Worm (Caenorhabditis elegans): ENCODE data around the gene Y37H2A.1.

Gene Y37H2A.1

DNA sequence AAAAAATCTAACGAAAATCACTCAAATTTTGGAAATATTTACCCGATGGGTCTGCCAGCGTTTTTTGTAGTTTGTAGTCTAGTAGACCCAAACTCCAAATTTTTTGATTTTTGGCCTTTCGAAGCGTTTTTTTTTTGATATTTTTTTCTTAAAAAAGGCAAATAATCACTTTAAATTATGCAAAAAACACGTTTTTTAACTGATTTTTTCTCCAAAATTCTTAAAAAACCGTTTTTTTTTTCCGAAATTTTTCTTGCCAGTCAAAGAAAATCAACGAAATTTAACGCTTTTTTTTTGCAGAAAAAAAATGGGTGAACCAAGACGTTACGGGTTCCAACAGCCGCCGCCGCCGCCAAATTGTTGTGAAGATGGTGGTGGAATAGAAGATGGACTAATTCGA is at the start of gene Y37H2A.1:
Y37H2A.1 (plus strand) TSS at position 301 of the 400 bp plus-strand sequence.
- no peak for TF ChIP-seq dao-5 (tag; optimal IDR thresholded peaks at IDR 0.05)
- TF ChIP-seq him-1 (tag; optimal IDR thresholded peaks at IDR 0.05) = no peak
- TF ChIP-seq W03F9.2 (tag; optimal IDR thresholded peaks at IDR 0.05) = no peak

DNA sequence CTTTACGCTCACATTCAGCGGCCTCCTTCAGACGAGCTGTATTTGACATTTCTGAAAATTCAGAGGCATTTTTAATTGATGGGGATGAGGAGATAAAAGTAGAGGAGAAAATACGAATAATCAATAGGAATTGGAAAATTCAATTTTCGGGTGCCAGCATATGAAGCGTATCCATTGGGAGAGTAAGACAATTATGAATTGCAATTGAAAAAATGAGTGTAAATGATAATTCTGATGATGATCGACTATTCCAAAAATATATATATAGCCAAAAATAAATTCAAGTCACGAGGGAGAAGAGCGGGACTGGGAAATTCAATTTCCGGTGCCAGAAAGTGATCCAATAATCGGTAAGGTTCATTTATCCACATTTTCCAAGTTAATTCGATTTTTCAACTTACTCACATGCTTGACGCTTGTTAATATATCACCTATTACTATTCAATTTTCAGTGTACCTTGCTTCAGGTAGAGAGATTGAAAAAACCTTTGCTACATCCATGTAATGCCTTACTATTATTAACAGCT is 41.7 kb upstream of the Y37H2A.1 start, which contains the start of gene Y59A8B.8:
Y59A8B.8 (minus strand) TSS at position 51 of the 527 bp plus-strand sequence.
- no peak for TF ChIP-seq W03F9.2 (tag; optimal IDR thresholded peaks at IDR 0.05)
- TF ChIP-seq dao-5 (tag; optimal IDR thresholded peaks at IDR 0.05) = no peak
- no peak for TF ChIP-seq him-1 (tag; optimal IDR thresholded peaks at IDR 0.05)

DNA sequence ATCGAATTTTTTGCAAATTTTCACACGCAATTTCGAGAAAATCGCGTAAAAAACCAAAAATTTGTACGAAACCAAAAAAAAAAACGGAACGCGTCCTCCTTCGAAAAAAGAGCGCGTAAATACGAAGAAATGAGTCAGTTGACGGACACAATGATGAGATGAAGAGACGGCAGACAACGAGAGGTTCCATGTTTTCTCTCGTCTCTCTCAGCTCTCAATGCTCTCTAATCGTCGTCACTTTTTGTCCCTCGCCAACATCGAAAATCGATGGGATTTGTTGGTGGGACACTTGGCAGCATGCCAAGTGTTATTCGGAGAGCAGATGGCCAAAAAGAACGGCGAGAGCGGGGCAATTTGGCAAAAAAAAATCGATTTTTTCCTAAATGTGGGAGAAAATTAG is 28.9 kb upstream of the Y37H2A.1 start:
- TF ChIP-seq dao-5 (tag; optimal IDR thresholded peaks at IDR 0.05) = no peak
- peak; percentile 2 for TF ChIP-seq him-1 (tag; optimal IDR thresholded peaks at IDR 0.05)
- TF ChIP-seq W03F9.2 (tag; optimal IDR thresholded peaks at IDR 0.05) = peak; percentile 6

DNA sequence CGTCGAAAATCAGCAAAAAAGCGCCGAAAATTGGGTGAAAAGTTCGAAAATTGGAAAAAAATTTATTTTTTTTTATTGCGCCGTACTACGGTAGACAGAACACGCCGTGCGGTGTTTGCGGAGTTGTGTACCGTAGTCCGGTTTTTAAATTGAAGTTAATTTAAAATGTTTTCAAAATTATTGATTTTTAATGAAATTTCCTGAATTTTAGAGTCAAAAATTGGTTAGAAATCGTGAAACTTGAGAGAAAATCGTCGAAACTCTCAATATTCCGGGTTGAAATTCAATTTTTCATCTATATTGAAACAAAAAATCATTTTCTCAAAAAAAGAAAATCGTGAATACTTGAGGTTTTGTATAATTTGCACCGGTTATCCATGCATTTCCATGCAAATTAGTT is 26.2 kb upstream of the Y37H2A.1 start, which contains the start of gene nova-1:
nova-1 (minus strand) TSS at position 101 of the 400 bp plus-strand sequence.
- TF ChIP-seq him-1 (tag; optimal IDR thresholded peaks at IDR 0.05) (no peak), dao-5 (tag; optimal IDR thresholded peaks at IDR 0.05) (no peak), W03F9.2 (tag; optimal IDR thresholded peaks at IDR 0.05) (no peak)

DNA sequence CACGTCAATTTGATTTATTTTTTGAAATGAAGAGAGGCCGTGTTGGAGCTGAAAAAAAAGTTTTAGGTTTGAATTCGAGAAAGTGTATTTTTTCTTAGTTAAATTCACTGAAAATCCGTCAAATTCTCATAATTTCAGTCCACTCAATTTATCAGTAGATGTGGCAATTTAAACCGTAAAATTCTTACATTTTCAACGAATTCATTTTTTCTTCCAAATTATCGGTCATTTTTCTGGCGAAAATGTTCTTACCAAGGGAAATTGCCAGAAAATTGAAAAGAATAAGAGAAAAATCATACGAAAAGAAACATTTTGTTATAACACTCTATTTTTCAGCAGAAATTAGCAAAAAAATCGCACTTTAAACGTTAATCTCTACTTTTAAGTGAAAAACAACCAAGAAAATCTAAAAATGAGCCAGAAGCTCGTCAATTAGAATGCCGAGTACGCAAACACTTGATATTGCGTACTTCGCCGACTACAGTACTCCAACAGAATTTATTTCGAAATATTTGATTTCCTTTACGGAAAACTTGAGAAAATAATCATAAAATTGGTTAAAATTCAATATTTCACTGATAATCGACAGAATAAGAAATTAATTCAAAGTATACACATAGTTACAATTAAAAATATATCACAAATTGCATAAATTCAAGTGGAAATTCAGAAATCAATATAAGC is 22.8 kb upstream of the Y37H2A.1 start, which contains the start of gene fbxa-106:
fbxa-106 (minus strand) TSS at position 51 of the 684 bp plus-strand sequence.
- no peak for TF ChIP-seq him-1 (tag; optimal IDR thresholded peaks at IDR 0.05)
- TF ChIP-seq W03F9.2 (tag; optimal IDR thresholded peaks at IDR 0.05) = no peak
- no peak for TF ChIP-seq dao-5 (tag; optimal IDR thresholded peaks at IDR 0.05)

DNA sequence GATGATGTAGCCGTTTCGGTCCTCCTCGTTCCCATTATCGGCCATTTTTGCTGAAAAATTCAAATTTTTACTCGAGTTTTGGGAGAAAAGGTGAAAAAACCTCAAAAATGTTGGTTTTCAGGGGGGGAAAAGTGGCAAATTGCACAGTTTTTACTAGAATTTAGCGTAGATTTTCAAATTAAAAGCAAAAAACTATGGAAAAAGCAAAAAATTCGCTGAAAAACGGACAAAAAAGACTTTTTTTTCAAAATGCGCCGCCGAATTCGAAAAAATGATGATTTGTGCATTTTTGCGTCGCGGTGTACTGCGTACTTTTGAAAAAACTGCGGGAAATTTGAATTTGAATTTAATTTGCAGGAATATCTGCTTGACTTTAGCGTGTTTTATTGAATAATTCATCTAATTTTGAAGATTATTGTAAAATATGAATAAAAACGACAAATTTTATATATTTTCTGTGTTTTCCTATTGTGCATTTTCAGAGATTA is 21.9 kb upstream of the Y37H2A.1 start, which contains the start of gene Y59A8B.12:
Y59A8B.12 (minus strand) TSS at position 51 of the 488 bp plus-strand sequence.
- TF ChIP-seq him-1 (tag; optimal IDR thresholded peaks at IDR 0.05) = no peak
- no peak for TF ChIP-seq W03F9.2 (tag; optimal IDR thresholded peaks at IDR 0.05)
- TF ChIP-seq dao-5 (tag; optimal IDR thresholded peaks at IDR 0.05) = no peak

DNA sequence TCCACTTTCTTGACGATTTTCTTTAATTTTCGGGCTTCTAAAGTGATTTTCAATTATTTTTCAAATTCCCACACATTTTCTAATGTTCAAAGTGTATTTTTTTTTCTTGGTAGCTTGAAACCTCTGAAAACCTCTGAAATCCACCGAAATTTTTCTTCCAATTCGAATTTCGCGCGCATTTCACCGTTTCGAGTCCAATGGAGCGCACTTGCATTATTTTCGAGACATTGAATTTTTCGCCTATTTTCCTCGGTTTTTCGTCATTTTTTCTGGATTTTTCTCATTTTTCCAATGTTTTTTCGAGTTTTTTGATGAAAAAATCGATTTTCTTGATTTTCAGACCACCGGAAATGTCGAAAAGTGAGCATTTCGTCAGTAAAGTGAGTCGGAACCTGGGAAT is 21.3 kb upstream of the Y37H2A.1 start, which contains the start of gene slr-2:
slr-2 (plus strand) TSS at position 341 of the 400 bp plus-strand sequence.
- TF ChIP-seq dao-5 (tag; optimal IDR thresholded peaks at IDR 0.05) (no peak), W03F9.2 (tag; optimal IDR thresholded peaks at IDR 0.05) (no peak), him-1 (tag; optimal IDR thresholded peaks at IDR 0.05) (no peak)

DNA sequence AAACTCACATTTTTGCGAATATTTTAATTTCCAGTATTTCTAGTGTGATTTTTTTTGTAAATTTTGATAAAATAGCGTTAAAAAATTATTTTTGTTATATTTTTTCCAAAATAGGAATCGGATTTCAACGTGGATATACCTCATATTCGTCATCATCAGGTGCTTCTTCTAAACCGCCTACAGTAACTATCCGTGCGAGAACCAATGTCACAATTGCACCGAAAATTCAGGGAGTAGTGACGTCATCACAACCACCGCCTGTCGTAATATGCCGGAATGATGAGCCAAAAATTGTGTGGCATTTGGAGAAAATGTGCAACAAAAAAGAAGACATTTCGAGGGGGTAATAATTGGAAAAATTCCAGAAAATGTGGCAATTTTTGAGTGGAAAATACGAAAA is 16.9 kb upstream of the Y37H2A.1 start:
- TF ChIP-seq dao-5 (tag; optimal IDR thresholded peaks at IDR 0.05) (no peak), him-1 (tag; optimal IDR thresholded peaks at IDR 0.05) (no peak), W03F9.2 (tag; optimal IDR thresholded peaks at IDR 0.05) (no peak)

DNA sequence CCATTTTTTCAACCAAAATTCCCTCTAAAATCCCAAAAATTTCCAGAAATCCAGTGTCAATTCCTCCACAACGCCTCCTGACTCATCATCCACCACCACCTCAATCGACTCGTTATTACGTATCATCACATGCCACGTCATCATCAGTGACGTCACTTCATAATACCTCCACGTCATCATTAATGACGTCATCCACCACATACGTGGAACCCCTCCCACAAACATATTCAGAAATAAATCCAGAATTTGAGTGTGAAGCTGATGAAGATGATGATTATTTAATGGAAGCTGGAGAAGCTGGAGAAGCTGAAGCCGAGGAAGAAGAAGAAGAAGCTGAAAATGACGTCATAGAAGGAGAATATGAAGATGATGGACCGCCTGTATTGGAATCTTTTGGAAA is 14.1 kb upstream of the Y37H2A.1 start:
- TF ChIP-seq him-1 (tag; optimal IDR thresholded peaks at IDR 0.05) (no peak), W03F9.2 (tag; optimal IDR thresholded peaks at IDR 0.05) (no peak), dao-5 (tag; optimal IDR thresholded peaks at IDR 0.05) (no peak)

DNA sequence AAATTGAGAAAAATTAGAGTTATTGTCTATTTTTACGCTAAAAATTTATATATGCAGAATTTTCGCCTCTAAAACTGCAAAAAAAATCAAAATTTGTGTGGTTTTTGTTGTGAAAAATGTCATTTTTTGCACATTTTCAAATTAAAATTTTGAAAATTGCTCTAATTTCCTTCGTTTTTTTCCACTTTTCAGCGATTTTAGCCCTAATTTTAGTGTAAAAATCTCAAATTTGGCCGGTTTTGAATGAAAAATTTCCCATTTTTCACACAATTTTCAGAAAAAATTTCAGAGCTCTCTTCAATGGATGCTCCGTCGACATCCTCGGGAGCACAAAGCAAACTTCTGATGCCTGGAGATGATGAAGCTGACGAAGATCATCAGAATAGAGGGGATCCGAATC is 9.7 kb upstream of the Y37H2A.1 start, which contains the start of gene par-4:
par-4 (plus strand) TSS at position 301 of the 400 bp plus-strand sequence.
- TF ChIP-seq W03F9.2 (tag; optimal IDR thresholded peaks at IDR 0.05) (no peak), dao-5 (tag; optimal IDR thresholded peaks at IDR 0.05) (no peak), him-1 (tag; optimal IDR thresholded peaks at IDR 0.05) (no peak)

DNA sequence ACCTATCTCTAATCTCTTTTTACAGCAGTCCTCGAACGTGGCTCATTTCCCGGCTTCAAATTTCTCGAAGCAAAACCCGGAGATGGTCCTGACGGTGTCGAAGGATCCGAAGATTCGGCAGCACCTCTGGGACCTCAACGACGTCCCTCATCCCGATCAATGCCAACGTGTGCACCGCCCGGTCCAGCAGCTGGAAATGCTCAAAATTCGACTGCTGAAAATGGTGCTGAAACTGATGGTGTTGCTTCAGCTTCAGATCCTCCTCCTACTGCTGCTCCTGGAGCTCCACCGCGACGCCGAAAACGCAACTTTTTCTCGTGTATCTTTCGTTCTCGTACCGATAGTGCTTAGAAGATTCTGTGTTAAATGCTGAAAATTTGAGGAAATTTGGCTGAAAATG is 2.0 kb upstream of the Y37H2A.1 start:
- TF ChIP-seq dao-5 (tag; optimal IDR thresholded peaks at IDR 0.05) = no peak
- no peak for TF ChIP-seq him-1 (tag; optimal IDR thresholded peaks at IDR 0.05)
- no peak for TF ChIP-seq W03F9.2 (tag; optimal IDR thresholded peaks at IDR 0.05)

DNA sequence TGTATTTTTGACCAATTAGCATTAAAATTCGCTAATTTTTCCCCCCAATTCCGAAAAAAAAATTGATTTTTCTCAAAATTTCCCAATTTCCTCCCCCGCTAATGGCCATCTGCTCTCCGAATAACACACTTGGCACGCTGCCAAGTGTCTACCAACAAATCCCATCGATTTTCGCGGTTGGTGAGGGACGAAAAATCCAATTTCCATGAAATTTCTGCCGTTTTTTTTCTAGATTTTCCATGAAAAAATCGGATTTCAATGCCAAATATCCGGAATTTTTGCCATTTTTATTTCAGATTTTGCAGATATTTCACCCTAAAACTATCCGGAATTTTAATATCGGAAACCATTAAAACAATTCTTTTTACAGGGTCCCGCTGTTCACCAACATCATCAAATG is 1.4 kb downstream of the Y37H2A.1 start:
- TF ChIP-seq him-1 (tag; optimal IDR thresholded peaks at IDR 0.05) (no peak), W03F9.2 (tag; optimal IDR thresholded peaks at IDR 0.05) (no peak), dao-5 (tag; optimal IDR thresholded peaks at IDR 0.05) (no peak)

DNA sequence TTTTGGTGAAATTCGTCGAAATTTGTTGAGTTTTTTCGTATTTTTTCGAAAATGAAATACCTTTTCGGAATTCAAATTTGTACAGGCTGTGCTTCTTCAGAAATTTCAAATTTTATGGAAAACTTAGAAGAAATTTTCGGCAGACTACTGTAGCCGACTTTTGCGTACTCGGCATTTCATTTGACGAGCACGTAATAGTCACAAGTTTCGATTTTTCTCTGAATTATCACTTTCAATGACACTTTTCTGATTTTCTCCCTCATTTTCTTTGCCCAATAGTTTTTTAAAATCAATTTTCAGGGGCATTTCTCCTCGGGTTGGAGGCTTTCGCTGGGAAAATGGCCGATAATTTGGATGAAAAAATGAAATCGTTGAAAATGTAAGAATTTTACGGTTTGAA is 15.6 kb downstream of the Y37H2A.1 start, which contains the start of gene fbxa-107:
fbxa-107 (plus strand) TSS at position 301 of the 400 bp plus-strand sequence.
- TF ChIP-seq W03F9.2 (tag; optimal IDR thresholded peaks at IDR 0.05) (no peak), him-1 (tag; optimal IDR thresholded peaks at IDR 0.05) (no peak), dao-5 (tag; optimal IDR thresholded peaks at IDR 0.05) (no peak)

DNA sequence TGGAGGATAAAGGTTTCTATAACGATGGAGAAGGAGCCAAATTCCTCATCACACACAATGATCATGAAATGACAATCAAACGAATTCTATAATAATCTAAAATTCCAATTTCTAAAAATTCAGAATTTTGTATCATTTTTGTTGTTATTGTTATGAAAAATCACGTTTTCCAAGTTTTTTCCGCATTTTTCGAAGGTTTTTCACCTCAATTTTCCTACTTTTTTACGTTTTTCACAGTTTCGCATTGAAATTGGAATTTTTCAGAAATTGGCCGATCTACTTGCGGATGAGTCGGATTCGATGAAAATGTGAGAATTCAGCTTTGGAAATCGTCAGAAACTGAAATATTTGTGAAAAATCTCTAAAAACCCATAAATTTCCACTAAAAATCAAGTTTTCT is 17.0 kb downstream of the Y37H2A.1 start, which contains the start of gene fbxa-210:
fbxa-210 (plus strand) TSS at position 301 of the 400 bp plus-strand sequence.
- TF ChIP-seq him-1 (tag; optimal IDR thresholded peaks at IDR 0.05) = no peak
- no peak for TF ChIP-seq dao-5 (tag; optimal IDR thresholded peaks at IDR 0.05)
- TF ChIP-seq W03F9.2 (tag; optimal IDR thresholded peaks at IDR 0.05) = no peak

All from whole organism, L4/young adult.